Worm (Caenorhabditis elegans) whole organism, L2 larva: ENCODE data around the gene agr-1.

Experiments
- C34F6.9 ChIP-seq: fragments of 150-350 bp; optimal IDR thresholded peaks from 2 replicates; lab custom pipeline; 2014; ENCODE audit warnings: missing biosample characterization, missing genetic modification characterization
- F13H6.1 ChIP-seq: sonication (generic microtip); optimal IDR thresholded peaks from 2 replicates; lab custom pipeline; 2016; ENCODE audit warnings: missing genetic modification characterization, missing compliant biosample characterization
- R02D3.7 ChIP-seq: fragments of 150-350 bp; optimal IDR thresholded peaks from 2 replicates; lab custom pipeline; 2014; ENCODE audit warnings: missing biosample characterization, missing genetic modification characterization
- Y55F3AM.14 ChIP-seq: fragments of 200-800 bp; sonication (Bioruptor generic); optimal IDR thresholded peaks from 2 replicates; lab custom pipeline; 2018; ENCODE audit warnings: mild to moderate bottlenecking, missing genetic modification characterization, missing compliant biosample characterization
- ZK546.5 ChIP-seq: sonication (generic microtip); optimal IDR thresholded peaks from 2 replicates; lab custom pipeline; 2017; ENCODE audit warnings: missing biosample characterization, missing genetic modification characterization
- alr-1 ChIP-seq: fragments of 150-350 bp; optimal IDR thresholded peaks from 2 replicates; lab custom pipeline; 2014; ENCODE audit warnings: missing biosample characterization, missing genetic modification characterization
- aly-2 ChIP-seq: fragments of 150-350 bp; optimal IDR thresholded peaks from 2 replicates; lab custom pipeline; 2014; ENCODE audit warnings: missing biosample characterization, missing genetic modification characterization
- ama-1 ChIP-seq: fragments of 150-350 bp; optimal IDR thresholded peaks from 2 replicates; lab custom pipeline; 2018; ENCODE audit warnings: inconsistent platforms
- blmp-1 ChIP-seq: sonication (generic microtip); optimal IDR thresholded peaks from 2 replicates; lab custom pipeline; 2017; ENCODE audit warnings: missing genetic modification characterization, mild to moderate bottlenecking, missing compliant biosample characterization, antibody characterized with exemption, moderate library complexity; ENCODE audit not compliant: insufficient read depth
- ceh-16 ChIP-seq: fragments of 150-350 bp; optimal IDR thresholded peaks from 2 replicates; lab custom pipeline; 2014; ENCODE audit warnings: missing biosample characterization, missing genetic modification characterization
- ceh-82 ChIP-seq: fragments of 150-350 bp; optimal IDR thresholded peaks from 2 replicates; lab custom pipeline; 2014; ENCODE audit warnings: missing biosample characterization, missing genetic modification characterization
- crh-2 ChIP-seq: sonication (generic microtip); optimal IDR thresholded peaks from 2 replicates; lab custom pipeline; 2017; ENCODE audit warnings: missing biosample characterization, missing genetic modification characterization
- dmd-4 ChIP-seq: sonication (generic microtip); optimal IDR thresholded peaks from 2 replicates; lab custom pipeline; 2017; ENCODE audit warnings: missing biosample characterization, missing genetic modification characterization
- egl-27 ChIP-seq: sonication (generic microtip); optimal IDR thresholded peaks from 3 replicates; lab custom pipeline; 2017; ENCODE audit warnings: missing biosample characterization, missing genetic modification reagents, missing genetic modification characterization
- elt-1 ChIP-seq: fragments of 150-350 bp; optimal IDR thresholded peaks from 2 replicates; lab custom pipeline; 2014; ENCODE audit warnings: missing biosample characterization, missing genetic modification characterization
- fos-1 ChIP-seq: fragments of 150-350 bp; optimal IDR thresholded peaks from 2 replicates; lab custom pipeline; 2014; ENCODE audit warnings: missing biosample characterization, missing genetic modification characterization
- gmeb-1 ChIP-seq: fragments of 150-350 bp; optimal IDR thresholded peaks from 2 replicates; lab custom pipeline; 2014; ENCODE audit warnings: missing biosample characterization, missing genetic modification characterization
- lin-11 ChIP-seq: fragments of 150-350 bp; sonication (generic microtip); optimal IDR thresholded peaks from 2 replicates; lab custom pipeline; 2014; ENCODE audit warnings: missing biosample characterization, missing genetic modification characterization, inconsistent platforms, mixed read lengths
- lin-13 ChIP-seq: fragments of 150-350 bp; optimal IDR thresholded peaks from 2 replicates; lab custom pipeline; 2014; ENCODE audit warnings: missing biosample characterization, missing genetic modification reagents, missing genetic modification characterization
- lin-39 ChIP-seq: fragments of 150-350 bp; optimal IDR thresholded peaks from 2 replicates; lab custom pipeline; 2014; ENCODE audit warnings: missing biosample characterization, missing genetic modification reagents, missing genetic modification characterization
- lsy-2 ChIP-seq, 2 experiments: fragments of 150-350 bp in 1 of 2; sonication (generic microtip) in 1 of 2; optimal IDR thresholded peaks; 2 replicates each; lab custom pipeline; 2014 to 2017; ENCODE audit warnings: missing biosample characterization in 2 of 2, missing genetic modification characterization in 2 of 2
- mab-5 ChIP-seq: fragments of 150-350 bp; optimal IDR thresholded peaks from 2 replicates; lab custom pipeline; 2014; ENCODE audit warnings: missing biosample characterization, missing genetic modification characterization
- mbf-1 ChIP-seq: sonication (generic microtip); optimal IDR thresholded peaks from 2 replicates; lab custom pipeline; 2017; ENCODE audit warnings: missing biosample characterization, missing genetic modification characterization
- mdl-1 ChIP-seq, 2 experiments: fragments of 150-350 bp in 1 of 2; sonication (generic microtip) in 1 of 2; optimal IDR thresholded peaks; 2 replicates each; lab custom pipeline; 2017; ENCODE audit warnings: missing biosample characterization in 2 of 2, missing genetic modification characterization in 2 of 2
- nhr-10 ChIP-seq: sonication (generic microtip); optimal IDR thresholded peaks from 2 replicates; lab custom pipeline; 2017; ENCODE audit warnings: missing biosample characterization, missing genetic modification characterization
- nhr-11 ChIP-seq: fragments of 150-350 bp; optimal IDR thresholded peaks from 2 replicates; lab custom pipeline; 2014; ENCODE audit warnings: missing biosample characterization, missing genetic modification characterization
- nhr-12 ChIP-seq: fragments of 150-350 bp; optimal IDR thresholded peaks from 2 replicates; lab custom pipeline; 2014; ENCODE audit warnings: missing biosample characterization, missing genetic modification characterization
- nhr-129 ChIP-seq: fragments of 150-350 bp; optimal IDR thresholded peaks from 2 replicates; lab custom pipeline; 2014; ENCODE audit warnings: missing biosample characterization, missing genetic modification characterization
- nhr-23 ChIP-seq: fragments of 150-350 bp; optimal IDR thresholded peaks from 2 replicates; lab custom pipeline; 2014; ENCODE audit warnings: missing biosample characterization, missing genetic modification reagents, missing genetic modification characterization
- nhr-237 ChIP-seq: fragments of 150-350 bp; optimal IDR thresholded peaks from 2 replicates; lab custom pipeline; 2014; ENCODE audit warnings: missing biosample characterization, missing genetic modification characterization
- nhr-25 ChIP-seq: fragments of 150-350 bp; sonication (generic microtip); optimal IDR thresholded peaks from 3 replicates; lab custom pipeline; 2014; ENCODE audit warnings: missing biosample characterization, missing genetic modification characterization
- nhr-6 ChIP-seq: fragments of 150-350 bp; optimal IDR thresholded peaks from 2 replicates; lab custom pipeline; 2014; ENCODE audit warnings: missing biosample characterization, missing genetic modification characterization
- nhr-77 ChIP-seq: fragments of 150-350 bp; optimal IDR thresholded peaks from 2 replicates; lab custom pipeline; 2014; ENCODE audit warnings: missing biosample characterization, missing genetic modification characterization
- peb-1 ChIP-seq: fragments of 150-350 bp; optimal IDR thresholded peaks from 2 replicates; lab custom pipeline; 2014; ENCODE audit warnings: missing biosample characterization, missing genetic modification characterization
- sem-4 ChIP-seq: fragments of 150-350 bp; optimal IDR thresholded peaks from 2 replicates; lab custom pipeline; 2014; ENCODE audit warnings: missing biosample characterization, missing genetic modification reagents, missing genetic modification characterization
- skn-1 ChIP-seq: sonication (generic microtip); optimal IDR thresholded peaks from 2 replicates; lab custom pipeline; 2017; ENCODE audit warnings: missing biosample characterization, missing genetic modification characterization
- sma-3 ChIP-seq: sonication (generic microtip); optimal IDR thresholded peaks from 2 replicates; lab custom pipeline; 2016; ENCODE audit warnings: missing genetic modification reagents, missing genetic modification characterization, missing compliant biosample characterization
- sma-9 ChIP-seq, 2 experiments: fragments of 150-350 bp in 1 of 2; sonication (generic microtip) in 1 of 2; optimal IDR thresholded peaks; 2 replicates each; lab custom pipeline; 2014 to 2016; ENCODE audit warnings: missing genetic modification characterization in 2 of 2, mild to moderate bottlenecking in 1 of 2, missing biosample characterization in 1 of 2, missing compliant biosample characterization in 1 of 2, missing genetic modification reagents in 1 of 2, moderate library complexity in 1 of 2
- snpc-4 ChIP-seq: fragments of 150-350 bp; optimal IDR thresholded peaks from 2 replicates; lab custom pipeline; 2014; ENCODE audit warnings: missing biosample characterization, missing genetic modification characterization
- unc-39 ChIP-seq: fragments of 150-350 bp; optimal IDR thresholded peaks from 2 replicates; lab custom pipeline; 2014; ENCODE audit warnings: missing biosample characterization, missing genetic modification characterization
- unc-55 ChIP-seq: fragments of 150-350 bp; sonication (generic microtip); optimal IDR thresholded peaks from 3 replicates; lab custom pipeline; 2014; ENCODE audit warnings: missing biosample characterization, missing genetic modification reagents, missing genetic modification characterization
- unc-62 ChIP-seq: fragments of 150-350 bp; optimal IDR thresholded peaks from 2 replicates; lab custom pipeline; 2014; ENCODE audit warnings: missing biosample characterization, missing genetic modification reagents, missing genetic modification characterization
- zag-1 ChIP-seq: fragments of 150-350 bp; optimal IDR thresholded peaks from 2 replicates; lab custom pipeline; 2014; ENCODE audit warnings: missing biosample characterization, missing genetic modification characterization
- ztf-1 ChIP-seq: fragments of 200-800 bp; sonication (Bioruptor generic); conservative IDR thresholded peaks from 2 replicates; pipeline ENCODE4 v1.3.6; 2022; ENCODE audit warnings: missing genetic modification characterization, missing compliant biosample characterization
- ztf-11 ChIP-seq: sonication (generic microtip); optimal IDR thresholded peaks from 2 replicates; lab custom pipeline; 2017; ENCODE audit warnings: missing biosample characterization, missing genetic modification characterization
- ztf-4 ChIP-seq: fragments of 150-350 bp; optimal IDR thresholded peaks from 2 replicates; lab custom pipeline; 2014; ENCODE audit warnings: missing biosample characterization, missing genetic modification characterization

Gene agr-1

DNA sequence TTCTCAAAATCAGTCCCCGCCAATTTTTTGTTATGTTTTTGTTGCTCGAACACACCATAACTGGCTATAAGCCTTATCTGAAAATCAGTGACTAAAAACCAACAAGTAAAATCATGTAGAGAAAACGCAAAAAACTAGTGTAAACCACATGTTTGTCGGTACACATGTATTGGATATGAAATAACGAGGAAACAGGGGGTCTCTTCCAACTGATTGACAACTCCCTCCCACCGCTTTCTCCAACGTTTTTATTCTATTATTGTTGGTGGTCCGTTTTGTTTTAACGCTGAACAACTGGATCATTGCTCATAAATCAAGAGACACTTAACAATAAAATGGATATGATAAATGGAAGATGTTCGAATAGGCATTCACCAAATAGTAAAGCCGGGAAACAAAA is 48.2 kb downstream of the agr-1 start:
- TF ChIP-seq blmp-1 (tag; lab: Kevin White, UChicago) (no peak), nhr-6 (tag; lab: Kevin White, UChicago) (no peak), lsy-2 (tag; optimal IDR thresholded peaks at IDR 0.05; lab: Kevin White, UChicago) (no peak), peb-1 (tag; lab: Kevin White, UChicago) (no peak), nhr-11 (tag; lab: Kevin White, UChicago) (no peak), skn-1 (no peak), crh-2 (tag; lab: Kevin White, UChicago) (no peak), ztf-1 (no peak), ztf-4 (tag; lab: Kevin White, UChicago) (no peak), lin-39 (no peak), aly-2 (tag; lab: Kevin White, UChicago) (no peak), nhr-12 (tag; lab: Kevin White, UChicago) (no peak), lin-13 (no peak), F13H6.1 (tag; lab: Kevin White, UChicago) (no peak), C34F6.9 (no peak), sma-9 (GFP tag; optimal IDR thresholded peaks at IDR 0.05; lab: Kevin White, UChicago) (no peak), sma-9 (tag; optimal IDR thresholded peaks at IDR 0.05; lab: Kevin White, UChicago) (no peak), ZK546.5 (tag; lab: Kevin White, UChicago) (no peak), nhr-129 (tag; lab: Kevin White, UChicago) (no peak), zag-1 (tag; lab: Kevin White, UChicago) (no peak), elt-1 (tag; lab: Kevin White, UChicago) (no peak)

DNA sequence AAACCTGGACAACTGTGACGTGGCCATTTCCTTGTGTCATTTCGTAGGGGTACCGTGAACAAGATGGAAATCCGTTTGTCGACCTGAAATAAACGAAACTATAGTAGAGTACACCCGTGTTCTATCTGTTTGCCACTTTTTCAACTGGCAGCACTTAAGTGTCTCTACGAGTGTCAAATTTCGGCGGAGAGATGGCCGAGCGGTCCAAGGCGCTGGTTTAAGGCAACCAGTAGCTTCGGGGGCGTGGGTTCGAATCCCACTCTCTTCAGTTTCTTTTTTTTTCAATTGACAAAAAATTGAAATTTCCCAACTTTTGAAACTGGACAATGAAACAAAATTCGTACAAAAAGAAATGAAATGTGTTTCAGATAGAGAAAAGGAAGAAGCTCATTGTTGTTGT is 53.4 kb downstream of the agr-1 start:
- TF ChIP-seq crh-2 (tag; lab: Kevin White, UChicago) (peak; percentile 30), sma-3 (no peak), Y55F3AM.14 (GFP tag; lab: Kevin White, UChicago) (no peak), sem-4 (tag; lab: Kevin White, UChicago) (no peak), unc-55 (GFP tag; lab: Kevin White, UChicago) (no peak), nhr-12 (tag; lab: Kevin White, UChicago) (no peak), lin-39 (no peak), unc-39 (no peak), fos-1 (tag; lab: Kevin White, UChicago) (no peak), dmd-4 (tag; lab: Kevin White, UChicago) (no peak), egl-27 (tag; lab: Kevin White, UChicago) (no peak), peb-1 (tag; lab: Kevin White, UChicago) (no peak), ceh-16 (tag; lab: Kevin White, UChicago) (no peak), ztf-4 (tag; lab: Kevin White, UChicago) (no peak), ZK546.5 (tag; lab: Kevin White, UChicago) (no peak), F13H6.1 (tag; lab: Kevin White, UChicago) (peak; percentile 3), alr-1 (tag; lab: Kevin White, UChicago) (no peak), lsy-2 (tag; optimal IDR thresholded peaks at IDR 0.05; lab: Kevin White, UChicago) (peak in 1 of 2 experiments; percentile 39), nhr-25 (tag; lab: Kevin White, UChicago) (no peak), elt-1 (tag; lab: Kevin White, UChicago) (no peak), nhr-237 (no peak), ceh-82 (tag; lab: Kevin White, UChicago) (no peak), snpc-4 (tag; lab: Kevin White, UChicago) (peak; percentile 17), nhr-10 (tag; lab: Kevin White, UChicago) (no peak), lin-13 (peak; percentile 14), ama-1 (lab: Kevin White, UChicago) (no peak), mdl-1 (tag; optimal IDR thresholded peaks at IDR 0.05; lab: Kevin White, UChicago) (no peak), C34F6.9 (peak; percentile 23), lin-11 (tag; lab: Kevin White, UChicago) (no peak), skn-1 (no peak), mab-5 (no peak), R02D3.7 (tag; lab: Kevin White, UChicago) (no peak), nhr-129 (tag; lab: Kevin White, UChicago) (peak; percentile 54), nhr-11 (tag; lab: Kevin White, UChicago) (no peak), zag-1 (tag; lab: Kevin White, UChicago) (no peak), gmeb-1 (peak; percentile 26), aly-2 (tag; lab: Kevin White, UChicago) (no peak), blmp-1 (tag; lab: Kevin White, UChicago) (no peak), nhr-6 (tag; lab: Kevin White, UChicago) (no peak), sma-9 (GFP tag; optimal IDR thresholded peaks at IDR 0.05; lab: Kevin White, UChicago) (peak; percentile 11), sma-9 (tag; optimal IDR thresholded peaks at IDR 0.05; lab: Kevin White, UChicago) (no peak), ztf-1 (no peak), unc-62 (no peak), nhr-23 (tag; lab: Kevin White, UChicago) (no peak), mbf-1 (tag; lab: Kevin White, UChicago) (no peak), ztf-11 (tag; lab: Kevin White, UChicago) (no peak), nhr-77 (tag; lab: Kevin White, UChicago) (no peak)
- TF ChIP-seq, all 48 proteins: peak for 9
